Worm (Caenorhabditis elegans) whole organism, L4 larva: Measurements from ENCODE around the gene vps-53.

Experiments used
- F26F4.8 ChIP-seq: fragments of 200-800 bp; sonication (Bioruptor generic); conservative IDR thresholded peaks from 2 replicates; pipeline ENCODE4 v1.3.6; 2022; ENCODE audit warnings: missing genetic modification characterization, missing compliant biosample characterization
- T26A8.4 ChIP-seq: fragments of 200-800 bp; sonication (Bioruptor generic); IDR thresholded peaks from 2 replicates; pipeline ENCODE4 v1.3.6; 2022; ENCODE audit warnings: missing genetic modification characterization, missing compliant biosample characterization
- Y75B8A.6 ChIP-seq: fragments of 200-800 bp; sonication (Bioruptor generic); IDR thresholded peaks from 2 replicates; pipeline ENCODE4 v1.3.6; 2022; ENCODE audit warnings: missing genetic modification reagents, missing genetic modification characterization, missing compliant biosample characterization
- ZK337.2 ChIP-seq: fragments of 200-800 bp; sonication (Bioruptor generic); IDR thresholded peaks from 2 replicates; pipeline ENCODE4 v1.3.6; 2022; ENCODE audit warnings: missing genetic modification reagents, missing genetic modification characterization, missing compliant biosample characterization
- ama-1 ChIP-seq: fragments of 150-350 bp; optimal IDR thresholded peaks from 2 replicates; lab custom pipeline; 2014; ENCODE audit warnings: inconsistent platforms, mixed read lengths
- attf-4 ChIP-seq: sonication (generic microtip); optimal IDR thresholded peaks from 3 replicates; lab custom pipeline; 2017; ENCODE audit warnings: missing biosample characterization, missing genetic modification characterization
- ceh-20 ChIP-seq: fragments of 200-800 bp; sonication (Bioruptor generic); IDR thresholded peaks from 2 replicates; pipeline ENCODE4 v1.3.6; 2022; ENCODE audit warnings: missing genetic modification reagents, missing genetic modification characterization, missing compliant biosample characterization
- ceh-28 ChIP-seq: fragments of 150-350 bp; optimal IDR thresholded peaks from 2 replicates; lab custom pipeline; 2014; ENCODE audit warnings: missing biosample characterization, missing genetic modification reagents, missing genetic modification characterization
- ceh-44 ChIP-seq: fragments of 200-800 bp; sonication (Bioruptor generic); IDR thresholded peaks from 2 replicates; pipeline ENCODE4 v1.3.6; 2022; ENCODE audit warnings: missing genetic modification reagents, missing genetic modification characterization, missing compliant biosample characterization
- ces-1 ChIP-seq: fragments of 150-350 bp; sonication (generic microtip); optimal IDR thresholded peaks from 4 replicates; lab custom pipeline; 2014; ENCODE audit warnings: missing biosample characterization, missing genetic modification reagents, missing genetic modification characterization
- cey-2 ChIP-seq: sonication (generic microtip); optimal IDR thresholded peaks from 3 replicates; lab custom pipeline; 2017; ENCODE audit warnings: missing genetic modification characterization, mild to moderate bottlenecking, missing compliant biosample characterization, antibody characterized with exemption, borderline replicate concordance; ENCODE audit not compliant: insufficient read depth
- ctbp-1 ChIP-seq: fragments of 200-800 bp; sonication (Bioruptor generic); IDR thresholded peaks from 2 replicates; pipeline ENCODE4 v1.3.6; 2022; ENCODE audit warnings: missing genetic modification reagents, missing genetic modification characterization, missing compliant biosample characterization
- daf-19 ChIP-seq: fragments of 200-800 bp; sonication (Bioruptor generic); conservative IDR thresholded peaks from 2 replicates; pipeline ENCODE4 v1.3.6; 2022; ENCODE audit warnings: missing genetic modification characterization, missing compliant biosample characterization
- dmd-6 ChIP-seq: fragments of 200-800 bp; sonication (Bioruptor generic); IDR thresholded peaks from 2 replicates; pipeline ENCODE4 v1.3.6; 2022; ENCODE audit warnings: missing genetic modification reagents, missing genetic modification characterization, missing compliant biosample characterization
- duxl-1 ChIP-seq: sonication (generic microtip); optimal IDR thresholded peaks from 2 replicates; lab custom pipeline; 2016; ENCODE audit warnings: mild to moderate bottlenecking, missing genetic modification characterization, moderate library complexity, missing compliant biosample characterization; ENCODE audit not compliant: poor library complexity
- dve-1 ChIP-seq: sonication (generic microtip); optimal IDR thresholded peaks from 2 replicates; lab custom pipeline; 2017; ENCODE audit warnings: antibody characterized with exemption, mild to moderate bottlenecking, missing genetic modification characterization, missing compliant biosample characterization; ENCODE audit not compliant: insufficient read depth
- fos-1 ChIP-seq: fragments of 150-350 bp; optimal IDR thresholded peaks from 2 replicates; lab custom pipeline; 2014; ENCODE audit warnings: missing biosample characterization, missing genetic modification characterization
- hlh-11 ChIP-seq: fragments of 200-800 bp; sonication (Bioruptor generic); optimal IDR thresholded peaks from 2 replicates; lab custom pipeline; 2018; ENCODE audit warnings: mild to moderate bottlenecking, missing genetic modification characterization, missing compliant biosample characterization
- jun-1 ChIP-seq: fragments of 150-350 bp; optimal IDR thresholded peaks from 2 replicates; lab custom pipeline; 2014; ENCODE audit warnings: missing biosample characterization, missing genetic modification reagents, missing genetic modification characterization
- lin-1 ChIP-seq: fragments of 200-800 bp; sonication (Bioruptor generic); IDR thresholded peaks from 2 replicates; pipeline ENCODE4 v1.3.6; 2022; ENCODE audit warnings: missing genetic modification reagents, missing genetic modification characterization, missing compliant biosample characterization
- lin-15B ChIP-seq: fragments of 150-350 bp; sonication (generic microtip); optimal IDR thresholded peaks from 3 replicates; lab custom pipeline; 2014; ENCODE audit warnings: missing biosample characterization, missing genetic modification characterization
- lir-3 ChIP-seq: sonication (generic microtip); optimal IDR thresholded peaks from 2 replicates; lab custom pipeline; 2016; ENCODE audit warnings: mild to moderate bottlenecking, missing genetic modification characterization, missing compliant biosample characterization
- madf-5 ChIP-seq, 2 experiments: fragments of 200-800 bp; sonication (Bioruptor generic); IDR thresholded peaks; 2 replicates each; pipeline ENCODE4 v1.3.6; 2022; ENCODE audit warnings: missing compliant biosample characterization in 2 of 2, missing genetic modification characterization in 2 of 2
- madf-9 ChIP-seq: fragments of 200-800 bp; sonication (Bioruptor generic); conservative IDR thresholded peaks from 2 replicates; pipeline ENCODE4 v1.3.6; 2022; ENCODE audit warnings: missing genetic modification reagents, missing genetic modification characterization, missing compliant biosample characterization
- mdl-1 ChIP-seq, 2 experiments: fragments of 150-350 bp in 1 of 2; sonication (generic microtip) in 1 of 2; optimal IDR thresholded peaks; 2 replicates each; lab custom pipeline; 2014 to 2017; ENCODE audit warnings: missing biosample characterization in 2 of 2, missing genetic modification characterization in 2 of 2
- mdt-29 ChIP-seq: fragments of 200-800 bp; sonication (Bioruptor generic); IDR thresholded peaks from 2 replicates; pipeline ENCODE4 v1.3.6; 2022; ENCODE audit warnings: missing genetic modification reagents, missing genetic modification characterization, missing compliant biosample characterization
- mep-1 ChIP-seq: fragments of 150-350 bp; sonication (generic microtip); optimal IDR thresholded peaks from 3 replicates; lab custom pipeline; 2014; ENCODE audit warnings: missing biosample characterization, missing genetic modification characterization
- mes-2 ChIP-seq: sonication (generic microtip); optimal IDR thresholded peaks from 2 replicates; lab custom pipeline; 2016; ENCODE audit warnings: missing genotype, mild to moderate bottlenecking, missing genetic modification characterization, missing compliant biosample characterization; ENCODE audit not compliant: poor library complexity, severe bottlenecking
- mxl-2 ChIP-seq: fragments of 200-800 bp; sonication (Bioruptor generic); conservative IDR thresholded peaks from 2 replicates; pipeline ENCODE4 v1.3.6; 2022; ENCODE audit warnings: missing genetic modification reagents, missing genetic modification characterization, missing compliant biosample characterization
- nhr-10 ChIP-seq: fragments of 150-350 bp; optimal IDR thresholded peaks from 2 replicates; lab custom pipeline; 2014; ENCODE audit warnings: missing biosample characterization, missing genetic modification characterization
- nhr-102 ChIP-seq: sonication (generic microtip); optimal IDR thresholded peaks from 2 replicates; lab custom pipeline; 2016; ENCODE audit warnings: mild to moderate bottlenecking, missing genetic modification characterization, moderate library complexity, missing compliant biosample characterization
- nhr-11 ChIP-seq: fragments of 150-350 bp; optimal IDR thresholded peaks from 2 replicates; lab custom pipeline; 2014; ENCODE audit warnings: missing biosample characterization, missing genetic modification characterization
- nhr-25 ChIP-seq: sonication (generic microtip); optimal IDR thresholded peaks from 2 replicates; lab custom pipeline; 2017; ENCODE audit warnings: missing genetic modification characterization, mild to moderate bottlenecking, missing compliant biosample characterization, antibody characterized with exemption, moderate library complexity, borderline replicate concordance; ENCODE audit not compliant: insufficient read depth
- nhr-42 ChIP-seq: fragments of 200-800 bp; sonication (Bioruptor generic); IDR thresholded peaks from 2 replicates; pipeline ENCODE4 v1.3.6; 2022; ENCODE audit warnings: missing genetic modification characterization, missing compliant biosample characterization
- nhr-76 ChIP-seq: fragments of 150-350 bp; optimal IDR thresholded peaks from 2 replicates; lab custom pipeline; 2014; ENCODE audit warnings: missing biosample characterization, missing genetic modification characterization
- nhr-77 ChIP-seq: fragments of 150-350 bp; optimal IDR thresholded peaks from 2 replicates; lab custom pipeline; 2014; ENCODE audit warnings: missing biosample characterization, missing genetic modification characterization
- rbr-2 ChIP-seq: sonication (generic microtip); optimal IDR thresholded peaks from 2 replicates; lab custom pipeline; 2016; ENCODE audit warnings: missing genotype, missing genetic modification characterization, missing compliant biosample characterization
- snpc-4 ChIP-seq: fragments of 150-350 bp; optimal IDR thresholded peaks from 2 replicates; lab custom pipeline; 2014; ENCODE audit warnings: missing biosample characterization, missing genetic modification characterization
- tra-1 ChIP-seq: fragments of 200-800 bp; sonication (Bioruptor generic); IDR thresholded peaks from 2 replicates; pipeline ENCODE4 v1.3.6; 2022; ENCODE audit warnings: missing genetic modification reagents, missing genetic modification characterization, missing compliant biosample characterization
- unc-62 ChIP-seq, 3 experiments: fragments of 150-350 bp in 1 of 3; sonication (generic microtip); optimal IDR thresholded peaks in 2 of 3; peaks in 1 of 3; 1 replicate in 1 of 3; 2 replicates in 2 of 3; lab custom pipeline; 2014 to 2017; ENCODE audit warnings: missing biosample characterization in 3 of 3, missing genetic modification characterization in 3 of 3, missing genetic modification reagents in 3 of 3, missing genotype in 1 of 3
- vab-7 ChIP-seq: fragments of 200-800 bp; sonication (Bioruptor generic); IDR thresholded peaks from 2 replicates; pipeline ENCODE4 v1.3.6; 2022; ENCODE audit warnings: missing genetic modification reagents, missing genetic modification characterization, missing compliant biosample characterization

The vps-53 gene

DNA sequence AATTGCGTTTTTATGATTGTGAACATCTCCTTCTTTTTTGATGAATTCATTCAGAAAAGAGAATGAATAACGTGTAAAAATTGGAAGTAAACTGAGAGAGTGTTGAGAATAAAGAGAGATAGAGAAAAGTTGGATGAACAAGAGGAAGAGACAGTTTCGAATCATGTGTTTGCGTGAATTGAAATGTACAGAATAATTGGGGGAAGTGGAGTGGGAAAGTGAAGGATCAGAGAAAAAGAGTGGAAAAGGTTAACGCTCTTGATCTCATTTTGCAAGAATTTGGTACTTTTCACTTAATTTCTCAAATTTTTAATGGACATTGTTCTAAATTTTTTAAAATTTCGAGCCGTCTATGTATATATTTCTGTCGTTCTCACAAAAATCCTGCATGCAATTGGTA is 24.0 kb downstream of the vps-53 start:
- TF ChIP-seq nhr-76 (tag; lab: Kevin White, UChicago) (no peak), dmd-6 (no peak), unc-62 (GFP tag; optimal IDR thresholded peaks at IDR 0.05 in 1 of 2; lab: Kevin White, UChicago) (peak in 1 of 2 experiments; percentile 55), unc-62 (tag; optimal IDR thresholded peaks at IDR 0.05; lab: Kevin White, UChicago) (no peak), mep-1 (tag; lab: Kevin White, UChicago) (no peak)
- TF ChIP-seq, all 104 proteins: peak for 1

DNA sequence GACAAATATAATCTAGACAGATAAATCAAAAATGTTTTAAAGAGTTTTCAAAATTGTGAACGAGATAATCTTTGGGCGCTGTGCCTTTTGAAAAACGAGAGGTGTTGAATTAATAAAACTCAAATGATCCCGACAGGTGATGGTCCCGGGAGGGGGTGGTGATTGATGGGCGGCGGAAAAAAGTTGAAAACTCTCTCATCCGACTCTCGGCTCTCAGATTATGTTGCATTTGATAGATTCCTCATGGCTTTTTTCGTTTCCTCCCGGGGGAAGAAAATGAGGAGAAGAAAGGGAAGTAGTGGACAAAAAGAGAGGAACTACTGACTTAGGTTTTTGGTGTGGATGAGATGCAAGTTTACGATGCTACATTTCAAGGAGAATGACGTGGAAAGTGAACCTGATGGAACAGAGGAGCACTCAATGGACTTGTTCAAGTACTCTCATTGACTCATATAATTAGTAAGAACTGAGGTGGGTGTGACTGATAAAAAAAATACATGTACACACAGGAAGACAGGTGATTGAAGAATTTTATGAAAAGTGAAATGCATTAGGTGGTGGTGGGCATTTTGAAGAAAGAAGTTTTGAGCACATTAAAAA is 25.9 kb downstream of the vps-53 start:
- TF ChIP-seq dve-1 (tag; lab: Kevin White, UChicago) (no peak), mes-2 (tag; lab: Kevin White, UChicago) (no peak), T26A8.4 (GFP tag; lab: Robert Waterston, UW) (no peak), ceh-28 (tag; lab: Kevin White, UChicago) (no peak), ZK337.2 (GFP tag; lab: Robert Waterston, UW) (peak; percentile 26; the same call in 1 of the 2 replicates), ctbp-1 (GFP tag; lab: Robert Waterston, UW) (no peak), nhr-102 (tag; lab: Kevin White, UChicago) (no peak), duxl-1 (no peak), ceh-44 (GFP tag; lab: Robert Waterston, UW) (no peak), rbr-2 (tag; lab: Kevin White, UChicago) (no peak), nhr-10 (tag; lab: Kevin White, UChicago) (no peak), ceh-20 (GFP tag; lab: Robert Waterston, UW) (peak; percentile 83), F26F4.8 (GFP tag; lab: Robert Waterston, UW) (no peak), unc-62 (GFP tag; optimal IDR thresholded peaks at IDR 0.05 in 1 of 2; lab: Kevin White, UChicago) (peak in 1 of 2 experiments; percentile 99), unc-62 (tag; optimal IDR thresholded peaks at IDR 0.05; lab: Kevin White, UChicago) (no peak), jun-1 (tag; lab: Kevin White, UChicago) (no peak), daf-19 (GFP tag; lab: Robert Waterston, UW) (no peak), madf-5 (GFP tag; IDR thresholded peaks at IDR 0.05; lab: Robert Waterston, UW) (no peak), madf-9 (GFP tag; lab: Robert Waterston, UW) (no peak), cey-2 (tag; lab: Kevin White, UChicago) (no peak), nhr-42 (no peak), lir-3 (tag; lab: Kevin White, UChicago) (no peak), vab-7 (GFP tag; lab: Robert Waterston, UW) (no peak), ama-1 (lab: Kevin White, UChicago) (no peak), hlh-11 (tag; lab: Kevin White, UChicago) (no peak), Y75B8A.6 (GFP tag; lab: Robert Waterston, UW) (no peak), tra-1 (GFP tag; lab: Robert Waterston, UW) (peak; percentile 64; the same call in 1 of the 2 replicates), ces-1 (GFP tag; lab: Kevin White, UChicago) (no peak), nhr-76 (tag; lab: Kevin White, UChicago) (no peak), snpc-4 (tag; lab: Kevin White, UChicago) (no peak), mxl-2 (no peak), mdt-29 (GFP tag; lab: Robert Waterston, UW) (no peak), mep-1 (tag; lab: Kevin White, UChicago) (no peak), nhr-11 (tag; lab: Kevin White, UChicago) (peak; percentile 16), attf-4 (tag; lab: Kevin White, UChicago) (no peak), lin-1 (no peak), nhr-25 (tag; lab: Kevin White, UChicago) (no peak), nhr-77 (tag; lab: Kevin White, UChicago) (no peak), lin-15B (tag; lab: Kevin White, UChicago) (no peak), fos-1 (tag; lab: Kevin White, UChicago) (no peak), mdl-1 (tag; optimal IDR thresholded peaks at IDR 0.05; lab: Kevin White, UChicago) (no peak)
